Worm (Caenorhabditis elegans) whole organism, L2 larva: ENCODE measurements around the gene flor-1.

Experiments
- C34F6.9 ChIP-seq: fragments of 150-350 bp; optimal IDR thresholded peaks from 2 replicates; lab custom pipeline; 2014; ENCODE audit warnings: missing biosample characterization, missing genetic modification characterization
- F13H6.1 ChIP-seq: sonication (generic microtip); optimal IDR thresholded peaks from 2 replicates; lab custom pipeline; 2016; ENCODE audit warnings: missing genetic modification characterization, missing compliant biosample characterization
- R02D3.7 ChIP-seq: fragments of 150-350 bp; optimal IDR thresholded peaks from 2 replicates; lab custom pipeline; 2014; ENCODE audit warnings: missing biosample characterization, missing genetic modification characterization
- Y55F3AM.14 ChIP-seq: fragments of 200-800 bp; sonication (Bioruptor generic); optimal IDR thresholded peaks from 2 replicates; lab custom pipeline; 2018; ENCODE audit warnings: mild to moderate bottlenecking, missing genetic modification characterization, missing compliant biosample characterization
- alr-1 ChIP-seq: fragments of 150-350 bp; optimal IDR thresholded peaks from 2 replicates; lab custom pipeline; 2014; ENCODE audit warnings: missing biosample characterization, missing genetic modification characterization
- aly-2 ChIP-seq: fragments of 150-350 bp; optimal IDR thresholded peaks from 2 replicates; lab custom pipeline; 2014; ENCODE audit warnings: missing biosample characterization, missing genetic modification characterization
- blmp-1 ChIP-seq: sonication (generic microtip); optimal IDR thresholded peaks from 2 replicates; lab custom pipeline; 2017; ENCODE audit warnings: missing genetic modification characterization, mild to moderate bottlenecking, missing compliant biosample characterization, antibody characterized with exemption, moderate library complexity; ENCODE audit not compliant: insufficient read depth
- ceh-82 ChIP-seq: fragments of 150-350 bp; optimal IDR thresholded peaks from 2 replicates; lab custom pipeline; 2014; ENCODE audit warnings: missing biosample characterization, missing genetic modification characterization
- crh-2 ChIP-seq: sonication (generic microtip); optimal IDR thresholded peaks from 2 replicates; lab custom pipeline; 2017; ENCODE audit warnings: missing biosample characterization, missing genetic modification characterization
- dmd-4 ChIP-seq: sonication (generic microtip); optimal IDR thresholded peaks from 2 replicates; lab custom pipeline; 2017; ENCODE audit warnings: missing biosample characterization, missing genetic modification characterization
- egl-27 ChIP-seq: sonication (generic microtip); optimal IDR thresholded peaks from 3 replicates; lab custom pipeline; 2017; ENCODE audit warnings: missing biosample characterization, missing genetic modification reagents, missing genetic modification characterization
- elt-1 ChIP-seq: fragments of 150-350 bp; optimal IDR thresholded peaks from 2 replicates; lab custom pipeline; 2014; ENCODE audit warnings: missing biosample characterization, missing genetic modification characterization
- elt-3 ChIP-seq: sonication (generic microtip); optimal IDR thresholded peaks from 2 replicates; lab custom pipeline; 2017; ENCODE audit warnings: missing biosample characterization, missing genetic modification characterization
- fos-1 ChIP-seq: fragments of 150-350 bp; optimal IDR thresholded peaks from 2 replicates; lab custom pipeline; 2014; ENCODE audit warnings: missing biosample characterization, missing genetic modification characterization
- gmeb-1 ChIP-seq: fragments of 150-350 bp; optimal IDR thresholded peaks from 2 replicates; lab custom pipeline; 2014; ENCODE audit warnings: missing biosample characterization, missing genetic modification characterization
- lin-13 ChIP-seq: fragments of 150-350 bp; optimal IDR thresholded peaks from 2 replicates; lab custom pipeline; 2014; ENCODE audit warnings: missing biosample characterization, missing genetic modification reagents, missing genetic modification characterization
- lin-39 ChIP-seq: fragments of 150-350 bp; optimal IDR thresholded peaks from 2 replicates; lab custom pipeline; 2014; ENCODE audit warnings: missing biosample characterization, missing genetic modification reagents, missing genetic modification characterization
- lsy-2 ChIP-seq, 2 experiments: fragments of 150-350 bp in 1 of 2; sonication (generic microtip) in 1 of 2; optimal IDR thresholded peaks; 2 replicates each; lab custom pipeline; 2014 to 2017; ENCODE audit warnings: missing biosample characterization in 2 of 2, missing genetic modification characterization in 2 of 2
- mab-5 ChIP-seq: fragments of 150-350 bp; optimal IDR thresholded peaks from 2 replicates; lab custom pipeline; 2014; ENCODE audit warnings: missing biosample characterization, missing genetic modification characterization
- mdl-1 ChIP-seq, 2 experiments: fragments of 150-350 bp in 1 of 2; sonication (generic microtip) in 1 of 2; optimal IDR thresholded peaks; 2 replicates each; lab custom pipeline; 2017; ENCODE audit warnings: missing biosample characterization in 2 of 2, missing genetic modification characterization in 2 of 2
- nhr-10 ChIP-seq: sonication (generic microtip); optimal IDR thresholded peaks from 2 replicates; lab custom pipeline; 2017; ENCODE audit warnings: missing biosample characterization, missing genetic modification characterization
- nhr-11 ChIP-seq: fragments of 150-350 bp; optimal IDR thresholded peaks from 2 replicates; lab custom pipeline; 2014; ENCODE audit warnings: missing biosample characterization, missing genetic modification characterization
- nhr-12 ChIP-seq: fragments of 150-350 bp; optimal IDR thresholded peaks from 2 replicates; lab custom pipeline; 2014; ENCODE audit warnings: missing biosample characterization, missing genetic modification characterization
- nhr-129 ChIP-seq: fragments of 150-350 bp; optimal IDR thresholded peaks from 2 replicates; lab custom pipeline; 2014; ENCODE audit warnings: missing biosample characterization, missing genetic modification characterization
- nhr-21 ChIP-seq: fragments of 150-350 bp; optimal IDR thresholded peaks from 2 replicates; lab custom pipeline; 2014; ENCODE audit warnings: missing biosample characterization, missing genetic modification characterization
- nhr-237 ChIP-seq: fragments of 150-350 bp; optimal IDR thresholded peaks from 2 replicates; lab custom pipeline; 2014; ENCODE audit warnings: missing biosample characterization, missing genetic modification characterization
- nhr-25 ChIP-seq: fragments of 150-350 bp; sonication (generic microtip); optimal IDR thresholded peaks from 3 replicates; lab custom pipeline; 2014; ENCODE audit warnings: missing biosample characterization, missing genetic modification characterization
- sem-4 ChIP-seq: fragments of 150-350 bp; optimal IDR thresholded peaks from 2 replicates; lab custom pipeline; 2014; ENCODE audit warnings: missing biosample characterization, missing genetic modification reagents, missing genetic modification characterization
- skn-1 ChIP-seq: sonication (generic microtip); optimal IDR thresholded peaks from 2 replicates; lab custom pipeline; 2017; ENCODE audit warnings: missing biosample characterization, missing genetic modification characterization
- sma-3 ChIP-seq: sonication (generic microtip); optimal IDR thresholded peaks from 2 replicates; lab custom pipeline; 2016; ENCODE audit warnings: missing genetic modification reagents, missing genetic modification characterization, missing compliant biosample characterization
- sma-9 ChIP-seq, 2 experiments: fragments of 150-350 bp in 1 of 2; sonication (generic microtip) in 1 of 2; optimal IDR thresholded peaks; 2 replicates each; lab custom pipeline; 2014 to 2016; ENCODE audit warnings: missing genetic modification characterization in 2 of 2, mild to moderate bottlenecking in 1 of 2, missing biosample characterization in 1 of 2, missing compliant biosample characterization in 1 of 2, missing genetic modification reagents in 1 of 2, moderate library complexity in 1 of 2
- unc-39 ChIP-seq: fragments of 150-350 bp; optimal IDR thresholded peaks from 2 replicates; lab custom pipeline; 2014; ENCODE audit warnings: missing biosample characterization, missing genetic modification characterization
- unc-55 ChIP-seq: fragments of 150-350 bp; sonication (generic microtip); optimal IDR thresholded peaks from 3 replicates; lab custom pipeline; 2014; ENCODE audit warnings: missing biosample characterization, missing genetic modification reagents, missing genetic modification characterization
- unc-62 ChIP-seq: fragments of 150-350 bp; optimal IDR thresholded peaks from 2 replicates; lab custom pipeline; 2014; ENCODE audit warnings: missing biosample characterization, missing genetic modification reagents, missing genetic modification characterization
- zag-1 ChIP-seq: fragments of 150-350 bp; optimal IDR thresholded peaks from 2 replicates; lab custom pipeline; 2014; ENCODE audit warnings: missing biosample characterization, missing genetic modification characterization
- ztf-1 ChIP-seq: fragments of 200-800 bp; sonication (Bioruptor generic); conservative IDR thresholded peaks from 2 replicates; pipeline ENCODE4 v1.3.6; 2022; ENCODE audit warnings: missing genetic modification characterization, missing compliant biosample characterization
- ztf-4 ChIP-seq: fragments of 150-350 bp; optimal IDR thresholded peaks from 2 replicates; lab custom pipeline; 2014; ENCODE audit warnings: missing biosample characterization, missing genetic modification characterization

flor-1 gene

DNA sequence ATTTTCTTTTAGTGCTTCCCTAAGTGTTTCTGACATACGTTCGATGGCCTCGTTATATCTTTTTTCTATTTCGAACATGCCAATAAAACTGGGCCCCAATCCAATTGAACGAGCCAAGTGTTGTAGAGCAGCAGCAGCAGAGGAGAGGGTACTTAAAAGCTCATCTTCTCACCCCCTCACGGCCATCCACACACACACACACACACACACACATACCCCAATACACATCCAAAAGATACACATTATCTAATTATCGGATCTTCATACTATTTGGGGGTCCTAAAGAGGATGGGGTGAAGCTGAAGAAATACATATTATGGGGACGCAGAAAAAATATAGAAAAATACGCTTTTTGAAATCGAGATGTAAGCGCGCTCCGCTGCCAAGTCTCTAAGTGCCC is 46.7 kb downstream of the flor-1 start:
- TF ChIP-seq egl-27 (tag; lab: Kevin White, UChicago) = no peak
- TF ChIP-seq elt-3 (tag; lab: Kevin White, UChicago) = no peak
- TF ChIP-seq alr-1 (tag; lab: Kevin White, UChicago) = no peak
- no peak for TF ChIP-seq ztf-1 (GFP tag; lab: Robert Waterston, UW)
- no peak for TF ChIP-seq sem-4 (tag; lab: Kevin White, UChicago)
- no peak for TF ChIP-seq nhr-10
- TF ChIP-seq lin-39 (tag; lab: Kevin White, UChicago) = no peak

DNA sequence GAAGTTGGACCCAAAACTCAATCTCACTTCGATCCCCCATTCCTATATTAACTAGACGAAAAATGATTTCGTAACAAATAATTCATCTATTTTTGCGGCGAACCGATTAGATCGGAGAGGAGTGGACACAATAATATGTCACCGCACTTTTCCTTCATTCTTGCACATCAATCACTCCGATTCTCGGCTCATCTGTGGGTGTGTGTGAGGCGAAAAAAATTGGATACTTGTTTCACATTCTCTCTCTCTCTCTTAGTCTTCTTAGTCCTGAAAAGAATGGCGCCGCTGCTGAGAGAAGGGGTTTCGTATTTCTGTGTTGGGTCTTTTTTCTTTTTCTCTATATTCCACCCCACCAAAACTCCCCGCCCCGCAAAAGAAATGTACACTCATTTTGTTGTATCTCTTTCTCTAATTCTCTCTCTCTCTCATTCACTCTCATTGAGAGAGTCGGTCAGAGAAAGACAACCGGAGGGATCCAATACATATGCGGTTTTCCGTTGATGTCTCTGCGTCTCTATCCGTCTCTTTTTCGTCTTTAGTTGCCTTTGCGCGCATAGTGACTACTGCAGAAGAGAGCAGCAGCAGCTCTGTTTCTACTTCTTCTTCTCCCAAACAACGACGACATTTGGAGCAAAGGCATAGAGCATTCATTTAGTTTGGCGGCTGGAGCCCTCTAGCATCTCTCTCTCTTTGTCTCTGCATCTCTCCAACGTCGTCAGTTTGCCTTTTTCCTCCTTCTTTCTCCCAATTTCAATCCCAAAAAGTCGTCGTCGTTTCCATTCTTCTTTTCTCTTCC is 48.2 kb downstream of the flor-1 start, which contains the start of gene unc-76:
unc-76 (plus strand) TSS at position 746 of the 796 bp plus-strand sequence.
- TF ChIP-seq unc-55 (GFP tag; lab: Kevin White, UChicago) = peak; percentile 58
- peak; percentile 86 for TF ChIP-seq mab-5 (tag; lab: Kevin White, UChicago)
- TF ChIP-seq lin-13 (GFP tag; lab: Kevin White, UChicago) = peak; percentile 75
- TF ChIP-seq ceh-82 = no peak
- TF ChIP-seq R02D3.7 = peak; percentile 13
- no peak for TF ChIP-seq elt-1 (tag; lab: Kevin White, UChicago)
- TF ChIP-seq F13H6.1 (tag; lab: Kevin White, UChicago) = peak; percentile 94
- peak; percentile 92 for TF ChIP-seq nhr-129 (tag; lab: Kevin White, UChicago)
- TF ChIP-seq nhr-237 = no peak
- TF ChIP-seq nhr-21 (tag; lab: Kevin White, UChicago) = peak; percentile 45
- TF ChIP-seq unc-62 (GFP tag; lab: Kevin White, UChicago) = peak; percentile 6
- TF ChIP-seq egl-27 (tag; lab: Kevin White, UChicago) = peak; percentile 83
- peak; percentile 50 to 87 for TF ChIP-seq lsy-2 (tag; optimal IDR thresholded peaks at IDR 0.05; lab: Kevin White, UChicago)
- no peak for TF ChIP-seq nhr-11
- TF ChIP-seq crh-2 = peak; percentile 88
- peak; percentile 25 for TF ChIP-seq sem-4 (tag; lab: Kevin White, UChicago)
- peak; percentile 47 for TF ChIP-seq lin-39 (tag; lab: Kevin White, UChicago)
- TF ChIP-seq Y55F3AM.14 = peak; percentile 77
- peak; percentile 96 for TF ChIP-seq C34F6.9 (tag; lab: Kevin White, UChicago)
- peak; percentile 84 for TF ChIP-seq sma-9 (GFP tag; optimal IDR thresholded peaks at IDR 0.05; lab: Kevin White, UChicago)
- TF ChIP-seq sma-9 (tag; optimal IDR thresholded peaks at IDR 0.05; lab: Kevin White, UChicago) = no peak
- TF ChIP-seq dmd-4 (tag; lab: Kevin White, UChicago) = no peak
- TF ChIP-seq sma-3 (GFP tag; lab: Kevin White, UChicago) = peak; percentile 33
- TF ChIP-seq mdl-1 (tag; optimal IDR thresholded peaks at IDR 0.05; lab: Kevin White, UChicago) = peak in 1 of 2 experiments; percentile 73
- TF ChIP-seq fos-1 = peak; percentile 68
- no peak for TF ChIP-seq blmp-1 (tag; lab: Kevin White, UChicago)
- peak; percentile 42 for TF ChIP-seq nhr-25 (tag; lab: Kevin White, UChicago)
- peak; percentile 28 for TF ChIP-seq unc-39 (tag; lab: Kevin White, UChicago)
- TF ChIP-seq skn-1 = no peak
- peak; percentile 40 for TF ChIP-seq ztf-4
- TF ChIP-seq nhr-12 (tag; lab: Kevin White, UChicago) = no peak
- peak; percentile 79 for TF ChIP-seq zag-1 (tag; lab: Kevin White, UChicago)
- no peak for TF ChIP-seq aly-2 (tag; lab: Kevin White, UChicago)

DNA sequence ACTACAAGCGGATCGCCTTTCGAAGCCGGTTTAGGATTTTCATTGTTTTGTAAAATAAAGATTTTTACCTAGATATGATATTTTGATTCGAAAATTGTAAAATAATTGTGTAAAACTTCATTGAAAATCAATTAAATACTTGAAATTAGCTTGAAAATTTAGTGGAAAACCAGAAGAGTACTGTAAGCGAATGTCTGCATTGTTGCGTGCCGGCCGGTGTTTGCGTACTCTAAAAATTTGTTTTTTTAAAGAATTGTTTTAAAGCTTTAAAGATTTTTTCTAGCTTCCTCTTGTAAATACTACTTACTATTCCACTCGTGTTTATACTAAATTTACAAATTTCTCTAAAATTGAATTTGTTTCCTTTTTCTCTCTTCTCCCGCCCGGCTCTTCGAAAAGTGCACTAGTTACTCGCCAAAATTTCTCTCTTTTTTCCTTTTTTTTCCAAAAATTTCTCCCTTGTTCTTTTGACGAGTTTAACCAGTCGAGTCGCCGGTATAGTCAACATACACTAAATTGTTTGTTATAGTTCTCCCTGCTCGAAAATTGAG is 49.9 kb downstream of the flor-1 start:
- TF ChIP-seq R02D3.7 (no peak), C34F6.9 (tag; lab: Kevin White, UChicago) (no peak), nhr-10 (no peak), nhr-21 (tag; lab: Kevin White, UChicago) (no peak), lsy-2 (tag; optimal IDR thresholded peaks at IDR 0.05; lab: Kevin White, UChicago) (peak in 1 of 2 experiments; percentile 70), gmeb-1 (tag; lab: Kevin White, UChicago) (no peak)
